Fruit fly (Drosophila melanogaster) whole organism, embryonic: ENCODE measurements around the gene CG6654.

Experiments used
- B-H2 ChIP-seq: fragments of 200-800 bp; sonication (Bioruptor generic); optimal IDR thresholded peaks from 2 replicates; lab custom pipeline; 2018; ENCODE audit warnings: missing biosample characterization, mild to moderate bottlenecking, missing genetic modification characterization
- BtbVII ChIP-seq: fragments of 200-800 bp; sonication (Bioruptor generic); optimal IDR thresholded peaks from 3 replicates; lab custom pipeline; 2017; ENCODE audit warnings: missing biosample characterization, mild to moderate bottlenecking, missing genetic modification characterization
- CG10147 ChIP-seq: fragments of 200-800 bp; sonication (Bioruptor generic); optimal IDR thresholded peaks from 2 replicates; lab custom pipeline; 2019; ENCODE audit warnings: missing biosample characterization, mild to moderate bottlenecking, missing genetic modification characterization, moderate library complexity
- CG10654 ChIP-seq: fragments of 200-800 bp; sonication (Bioruptor generic); optimal IDR thresholded peaks from 2 replicates; lab custom pipeline; 2016; ENCODE audit warnings: missing biosample characterization, missing genetic modification characterization
- CG11093 ChIP-seq: fragments of 200-800 bp; sonication (Bioruptor generic); IDR thresholded peaks from 3 replicates; pipeline ENCODE4 v1.3.6; 2022; ENCODE audit warnings: missing biosample characterization, missing genetic modification characterization
- CG11398 ChIP-seq: fragments of 200-800 bp; sonication (Bioruptor generic); optimal IDR thresholded peaks from 2 replicates; lab custom pipeline; 2016; ENCODE audit warnings: missing biosample characterization, missing genetic modification characterization
- CG11695 ChIP-seq: fragments of 200-800 bp; sonication (Bioruptor generic); IDR thresholded peaks from 3 replicates; pipeline ENCODE4 v1.3.6; 2022; ENCODE audit warnings: missing biosample characterization, missing genetic modification characterization
- CG13123 ChIP-seq: fragments of 200-800 bp; sonication (Bioruptor generic); optimal IDR thresholded peaks from 2 replicates; lab custom pipeline; 2016; ENCODE audit warnings: missing biosample characterization, missing genetic modification characterization
- CG13424 ChIP-seq: fragments of 200-800 bp; sonication (Bioruptor generic); optimal IDR thresholded peaks from 2 replicates; lab custom pipeline; 2019; ENCODE audit warnings: missing biosample characterization, mild to moderate bottlenecking, missing genetic modification characterization, moderate library complexity
- CG15601 ChIP-seq: fragments of 200-800 bp; sonication (Bioruptor generic); optimal IDR thresholded peaks from 3 replicates; lab custom pipeline; 2019; ENCODE audit warnings: missing biosample characterization, mild to moderate bottlenecking, missing genetic modification characterization, moderate library complexity
- CG17328 ChIP-seq: fragments of 200-800 bp; sonication (Bioruptor generic); IDR thresholded peaks from 2 replicates; pipeline ENCODE4 v1.3.6; 2022; ENCODE audit warnings: missing biosample characterization, missing genetic modification characterization
- CG17361 ChIP-seq: fragments of 200-800 bp; sonication (Bioruptor generic); IDR thresholded peaks from 3 replicates; pipeline ENCODE4 v1.3.6; 2022; ENCODE audit warnings: missing biosample characterization, missing genetic modification characterization
- CG1792 ChIP-seq: fragments of 200-800 bp; sonication (Bioruptor generic); optimal IDR thresholded peaks from 2 replicates; lab custom pipeline; 2016; ENCODE audit warnings: missing biosample characterization, missing genetic modification characterization
- CG3065 ChIP-seq: fragments of 200-800 bp; sonication (Bioruptor generic); optimal IDR thresholded peaks from 2 replicates; lab custom pipeline; 2016; ENCODE audit warnings: missing biosample characterization, missing genetic modification characterization
- CG31388 ChIP-seq: fragments of 200-800 bp; sonication (Bioruptor generic); optimal IDR thresholded peaks from 2 replicates; lab custom pipeline; 2016; ENCODE audit warnings: missing biosample characterization, missing genetic modification characterization
- CG33213 ChIP-seq: fragments of 200-800 bp; sonication (Bioruptor generic); optimal IDR thresholded peaks from 3 replicates; lab custom pipeline; 2016; ENCODE audit warnings: missing biosample characterization, missing genetic modification characterization
- CG3407 ChIP-seq: fragments of 200-800 bp; sonication (Bioruptor generic); optimal IDR thresholded peaks from 2 replicates; lab custom pipeline; 2018; ENCODE audit warnings: missing biosample characterization, mild to moderate bottlenecking, missing genetic modification characterization
- CG4424 ChIP-seq: fragments of 200-800 bp; sonication (Bioruptor generic); optimal IDR thresholded peaks from 3 replicates; lab custom pipeline; 2016; ENCODE audit warnings: missing biosample characterization, missing genetic modification characterization
- CG7372 ChIP-seq: fragments of 200-800 bp; sonication (Bioruptor generic); IDR thresholded peaks from 2 replicates; pipeline ENCODE4 v1.3.6; 2022; ENCODE audit warnings: missing biosample characterization, missing genetic modification characterization
- CG7928 ChIP-seq: fragments of 200-800 bp; sonication (Bioruptor generic); optimal IDR thresholded peaks from 2 replicates; lab custom pipeline; 2017; ENCODE audit warnings: missing biosample characterization, mild to moderate bottlenecking, missing genetic modification characterization
- CG9215 ChIP-seq: fragments of 200-800 bp; sonication (Bioruptor generic); IDR thresholded peaks from 2 replicates; pipeline ENCODE4 v1.3.6; 2022; ENCODE audit warnings: missing biosample characterization, missing genetic modification characterization
- CG9437 ChIP-seq: fragments of 200-800 bp; sonication (Bioruptor generic); optimal IDR thresholded peaks from 2 replicates; lab custom pipeline; 2018; ENCODE audit warnings: missing biosample characterization, mild to moderate bottlenecking, missing genetic modification characterization
- CG9876 ChIP-seq: fragments of 200-800 bp; sonication (Bioruptor generic); optimal IDR thresholded peaks from 2 replicates; lab custom pipeline; 2016; ENCODE audit warnings: missing biosample characterization, missing genetic modification characterization
- CkIIα-i1 ChIP-seq: fragments of 200-800 bp; sonication (Bioruptor generic); IDR thresholded peaks from 2 replicates; pipeline ENCODE4 v1.3.6; 2022; ENCODE audit warnings: missing biosample characterization, missing genetic modification characterization
- Doc2 ChIP-seq: fragments of 200-800 bp; sonication (Bioruptor generic); IDR thresholded peaks from 2 replicates; pipeline ENCODE4 v1.3.6; 2022; ENCODE audit warnings: missing biosample characterization, missing genetic modification characterization
- E2f1 ChIP-seq: fragments of 200-800 bp; sonication (Bioruptor generic); IDR thresholded peaks from 2 replicates; pipeline ENCODE4 v1.3.6; 2022; ENCODE audit warnings: missing biosample characterization, missing genetic modification characterization
- Hand ChIP-seq: fragments of 200-800 bp; sonication (Bioruptor generic); optimal IDR thresholded peaks from 2 replicates; lab custom pipeline; 2017; ENCODE audit warnings: mild to moderate bottlenecking, missing biosample characterization, missing genetic modification reagents, missing genetic modification characterization
- Hey ChIP-seq: fragments of 200-800 bp; sonication (Bioruptor generic); optimal IDR thresholded peaks from 3 replicates; lab custom pipeline; 2018; ENCODE audit warnings: missing biosample characterization, mild to moderate bottlenecking, missing genetic modification characterization
- Hmr ChIP-seq: fragments of 200-800 bp; sonication (Bioruptor generic); optimal IDR thresholded peaks from 3 replicates; lab custom pipeline; 2017; ENCODE audit warnings: mild to moderate bottlenecking, missing biosample characterization, missing genetic modification reagents, missing genetic modification characterization
- Lpt ChIP-seq: fragments of >200 bp; optimal IDR thresholded peaks from 2 replicates; lab custom pipeline; 2018; ENCODE audit warnings: missing biosample characterization, missing genetic modification characterization
- MTF-1 ChIP-seq: fragments of 200-800 bp; sonication (Bioruptor generic); optimal IDR thresholded peaks from 2 replicates; lab custom pipeline; 2018; ENCODE audit warnings: missing biosample characterization, mild to moderate bottlenecking, missing genetic modification characterization, borderline replicate concordance
- Spps ChIP-seq: fragments of 200-800 bp; sonication (Bioruptor generic); optimal IDR thresholded peaks from 2 replicates; lab custom pipeline; 2018; ENCODE audit warnings: missing biosample characterization, mild to moderate bottlenecking, missing genetic modification characterization
- Usf ChIP-seq: fragments of 200-800 bp; sonication (Bioruptor generic); optimal IDR thresholded peaks from 2 replicates; lab custom pipeline; 2017; ENCODE audit warnings: missing genotype, missing biosample characterization, missing genetic modification characterization
- Xbp1 ChIP-seq: fragments of 200-800 bp; sonication (Bioruptor generic); optimal IDR thresholded peaks from 3 replicates; lab custom pipeline; 2016; ENCODE audit warnings: missing biosample characterization, mild to moderate bottlenecking, missing genetic modification characterization
- ap ChIP-seq: fragments of 200-800 bp; sonication (Bioruptor generic); IDR thresholded peaks from 2 replicates; pipeline ENCODE4 v1.3.6; 2022; ENCODE audit warnings: missing biosample characterization, missing genetic modification characterization
- bab2 ChIP-seq: fragments of 200-800 bp; sonication (Bioruptor generic); optimal IDR thresholded peaks from 2 replicates; lab custom pipeline; 2016; ENCODE audit warnings: missing biosample characterization, missing genetic modification characterization
- chn ChIP-seq: fragments of 200-800 bp; sonication (Bioruptor generic); optimal IDR thresholded peaks from 2 replicates; lab custom pipeline; 2016; ENCODE audit warnings: missing biosample characterization, missing genetic modification characterization
- corto ChIP-seq: fragments of 200-800 bp; sonication (Bioruptor generic); optimal IDR thresholded peaks from 2 replicates; lab custom pipeline; 2016; ENCODE audit warnings: missing biosample characterization, mild to moderate bottlenecking, missing genetic modification characterization, moderate library complexity
- ems ChIP-seq: fragments of 200-800 bp; sonication (Bioruptor generic); optimal IDR thresholded peaks from 3 replicates; lab custom pipeline; 2016; ENCODE audit warnings: missing biosample characterization, missing genetic modification characterization
- gce ChIP-seq: fragments of 200-800 bp; sonication (Bioruptor generic); IDR thresholded peaks from 3 replicates; pipeline ENCODE4 v1.3.6; 2022; ENCODE audit warnings: missing biosample characterization, missing genetic modification characterization
- gsb-n ChIP-seq: fragments of 200-800 bp; sonication (Bioruptor generic); optimal IDR thresholded peaks from 3 replicates; lab custom pipeline; 2018; ENCODE audit warnings: missing biosample characterization, mild to moderate bottlenecking, missing genetic modification characterization
- lmd ChIP-seq: fragments of 200-800 bp; sonication (Bioruptor generic); IDR thresholded peaks from 2 replicates; pipeline ENCODE4 v1.3.6; 2022; ENCODE audit warnings: missing biosample characterization, missing genetic modification characterization
- mam ChIP-seq: fragments of 200-800 bp; sonication (Bioruptor generic); optimal IDR thresholded peaks from 3 replicates; lab custom pipeline; 2016; ENCODE audit warnings: missing biosample characterization, missing genetic modification characterization
- oc ChIP-seq: fragments of 200-800 bp; sonication (Bioruptor generic); optimal IDR thresholded peaks from 2 replicates; lab custom pipeline; 2018; ENCODE audit warnings: missing biosample characterization, mild to moderate bottlenecking, missing genetic modification characterization, moderate library complexity
- row ChIP-seq: fragments of 200-800 bp; sonication (Bioruptor generic); IDR thresholded peaks from 3 replicates; pipeline ENCODE4 v1.3.6; 2022; ENCODE audit warnings: missing biosample characterization, missing genetic modification characterization
- toy ChIP-seq: fragments of 200-800 bp; sonication (Bioruptor generic); IDR thresholded peaks from 2 replicates; pipeline ENCODE4 v1.3.6; 2022; ENCODE audit warnings: missing biosample characterization, missing genetic modification characterization
- trem ChIP-seq: fragments of 200-800 bp; optimal IDR thresholded peaks from 3 replicates; lab custom pipeline; 2019; ENCODE audit warnings: missing biosample characterization, mild to moderate bottlenecking, missing genetic modification characterization, moderate library complexity
- trh ChIP-seq: fragments of 200-800 bp; sonication (Bioruptor generic); optimal IDR thresholded peaks from 2 replicates; lab custom pipeline; 2016; ENCODE audit warnings: missing biosample characterization, missing genetic modification characterization
- twi ChIP-seq: fragments of 200-800 bp; optimal IDR thresholded peaks from 2 replicates; lab custom pipeline; 2019; ENCODE audit warnings: missing biosample characterization, mild to moderate bottlenecking, missing genetic modification characterization, moderate library complexity
- unc-4 ChIP-seq: fragments of 200-800 bp; sonication (Bioruptor generic); IDR thresholded peaks from 2 replicates; pipeline ENCODE4 v1.3.6; 2022; ENCODE audit warnings: missing biosample characterization, missing genetic modification characterization; ENCODE audit not compliant: partially characterized antibody
- unpg ChIP-seq: fragments of 200-800 bp; sonication (Bioruptor generic); optimal IDR thresholded peaks from 3 replicates; lab custom pipeline; 2018; ENCODE audit warnings: missing biosample characterization, mild to moderate bottlenecking, missing genetic modification characterization, moderate library complexity

Gene CG6654

dm6 chr3R:15229329-15229876 lies 15.9 kb upstream of the CG6654 start, which contains the start of the genes Art3 and mRpS10 (continued):
- TF ChIP-seq row (GFP tag; lab: Robert Waterston, UW) (peak; percentile 100), CG31388 (GFP tag; lab: Kevin White, UChicago) (peak; percentile 100), CG13123 (GFP tag; lab: Kevin White, UChicago) (peak; percentile 100), CG9437 (peak; percentile 98), Doc2 (GFP tag; lab: Robert Waterston, UW) (peak; percentile 99), E2f1 (GFP tag; lab: Robert Waterston, UW) (peak; percentile 100), gce (GFP tag; lab: Robert Waterston, UW) (peak; percentile 100), unc-4 (GFP tag; lab: Robert Waterston, UW) (0 out of 2 replicates have a peak, but pooled peaks have one; percentile 30), ems (peak; percentile 100), CG33213 (GFP tag; lab: Kevin White, UChicago) (peak; percentile 100), CG4424 (peak; percentile 100), gsb-n (tag; lab: Kevin White, UChicago) (peak; percentile 100), MTF-1 (peak; percentile 100), CG17328 (peak; percentile 100), CG15601 (tag; lab: Kevin White, UChicago) (peak; percentile 99), CG7928 (GFP tag; lab: Kevin White, UChicago) (peak; percentile 89), chn (GFP tag; lab: Kevin White, UChicago) (peak; percentile 100), unpg (peak; percentile 100), CG11695 (GFP tag; lab: Robert Waterston, UW) (peak; percentile 100), trem (tag; lab: Kevin White, UChicago) (peak; percentile 98), CG13424 (tag; lab: Kevin White, UChicago) (peak; percentile 100), Hand (GFP tag; lab: Kevin White, UChicago) (peak; percentile 99), Hey (tag; lab: Kevin White, UChicago) (peak; percentile 99), CG9215 (GFP tag; lab: Robert Waterston, UW) (peak; percentile 99), CG10654 (GFP tag; lab: Kevin White, UChicago) (peak; percentile 100), B-H2 (GFP tag; lab: Kevin White, UChicago) (peak; percentile 100), Spps (tag; lab: Kevin White, UChicago) (peak; percentile 100), Hmr (GFP tag; lab: Kevin White, UChicago) (peak; percentile 100), CG3407 (peak; percentile 99), CG11093 (GFP tag; lab: Robert Waterston, UW) (peak; percentile 100), oc (tag; lab: Kevin White, UChicago) (peak; percentile 100), mam (peak; percentile 100), CkIIα-i1 (GFP tag; lab: Robert Waterston, UW) (peak; percentile 99), ap (GFP tag; lab: Robert Waterston, UW) (peak; percentile 100), BtbVII (peak; percentile 100), twi (tag; lab: Kevin White, UChicago) (peak; percentile 100), CG9876 (GFP tag; lab: Kevin White, UChicago) (peak; percentile 99), Lpt (no peak), CG10147 (GFP tag; lab: Kevin White, UChicago) (peak; percentile 100), toy (GFP tag; lab: Robert Waterston, UW) (peak; percentile 100), CG3065 (GFP tag; lab: Kevin White, UChicago) (peak; percentile 100), corto (GFP tag; lab: Kevin White, UChicago) (no peak), Usf (GFP tag; lab: Kevin White, UChicago) (peak; percentile 100), CG17361 (GFP tag; lab: Robert Waterston, UW) (peak; percentile 100), CG7372 (peak; percentile 100), Xbp1 (GFP tag; lab: Kevin White, UChicago) (peak; percentile 100), CG1792 (peak; percentile 100), bab2 (GFP tag; lab: Kevin White, UChicago) (peak; percentile 100), CG11398 (peak; percentile 100), trh (GFP tag; lab: Kevin White, UChicago) (peak; percentile 100), lmd (GFP tag; lab: Robert Waterston, UW) (peak; percentile 100)
